Worm (Caenorhabditis elegans) whole organism, L3 larva: ENCODE measurements around the gene C01F1.6.

Source experiments
- R02D3.7 ChIP-seq: fragments of 150-350 bp; optimal IDR thresholded peaks from 2 replicates; lab custom pipeline; 2014; ENCODE audit warnings: missing biosample characterization, missing genetic modification characterization
- ZK546.5 ChIP-seq: sonication (generic microtip); optimal IDR thresholded peaks from 2 replicates; lab custom pipeline; 2017; ENCODE audit warnings: missing biosample characterization, missing genetic modification characterization
- aly-2 ChIP-seq: fragments of 150-350 bp; optimal IDR thresholded peaks from 2 replicates; lab custom pipeline; 2014; ENCODE audit warnings: missing biosample characterization, missing genetic modification characterization
- ama-1 ChIP-seq: fragments of 150-350 bp; optimal IDR thresholded peaks from 2 replicates; lab custom pipeline; 2018
- ceh-16 ChIP-seq: sonication (generic microtip); optimal IDR thresholded peaks from 2 replicates; lab custom pipeline; 2017; ENCODE audit warnings: missing biosample characterization, missing genetic modification characterization
- ceh-28 ChIP-seq: fragments of 150-350 bp; optimal IDR thresholded peaks from 2 replicates; lab custom pipeline; 2014; ENCODE audit warnings: missing biosample characterization, missing genetic modification reagents, missing genetic modification characterization
- ceh-82 ChIP-seq: fragments of 150-350 bp; optimal IDR thresholded peaks from 2 replicates; lab custom pipeline; 2014; ENCODE audit warnings: missing biosample characterization, missing genetic modification characterization
- daf-12 ChIP-seq: fragments of 150-350 bp; optimal IDR thresholded peaks from 2 replicates; lab custom pipeline; 2014; ENCODE audit warnings: missing biosample characterization, missing genetic modification reagents, missing genetic modification characterization
- egl-27 ChIP-seq: sonication (generic microtip); optimal IDR thresholded peaks from 4 replicates; lab custom pipeline; 2017; ENCODE audit warnings: missing biosample characterization, missing genetic modification reagents, missing genetic modification characterization
- egl-5 ChIP-seq: fragments of 150-350 bp; optimal IDR thresholded peaks from 2 replicates; lab custom pipeline; 2017; ENCODE audit warnings: missing biosample characterization, missing genetic modification reagents, missing genetic modification characterization, inconsistent platforms
- elt-1 ChIP-seq: fragments of 150-350 bp; optimal IDR thresholded peaks from 2 replicates; lab custom pipeline; 2014; ENCODE audit warnings: missing biosample characterization, missing genetic modification characterization
- elt-2 ChIP-seq: sonication (generic microtip); optimal IDR thresholded peaks from 2 replicates; lab custom pipeline; 2016; ENCODE audit warnings: missing genetic modification reagents, mild to moderate bottlenecking, missing genetic modification characterization, missing compliant biosample characterization
- fkh-10 ChIP-seq: sonication (generic microtip); optimal IDR thresholded peaks from 2 replicates; lab custom pipeline; 2017; ENCODE audit warnings: missing biosample characterization, missing genetic modification reagents, missing genetic modification characterization
- fkh-2 ChIP-seq: fragments of 150-350 bp; optimal IDR thresholded peaks from 2 replicates; lab custom pipeline; 2014; ENCODE audit warnings: missing biosample characterization, missing genetic modification reagents, missing genetic modification characterization
- fos-1 ChIP-seq: fragments of 150-350 bp; optimal IDR thresholded peaks from 2 replicates; lab custom pipeline; 2014; ENCODE audit warnings: missing biosample characterization, missing genetic modification characterization
- hmg-11 ChIP-seq: sonication (generic microtip); optimal IDR thresholded peaks from 2 replicates; lab custom pipeline; 2016; ENCODE audit warnings: missing genetic modification characterization, missing compliant biosample characterization
- jun-1 ChIP-seq: fragments of 150-350 bp; optimal IDR thresholded peaks from 2 replicates; lab custom pipeline; 2014; ENCODE audit warnings: missing biosample characterization, missing genetic modification reagents, missing genetic modification characterization
- lin-15B ChIP-seq: fragments of 150-350 bp; optimal IDR thresholded peaks from 2 replicates; lab custom pipeline; 2014; ENCODE audit warnings: missing biosample characterization, missing genetic modification characterization
- lin-39 ChIP-seq: fragments of 150-350 bp; optimal IDR thresholded peaks from 2 replicates; lab custom pipeline; 2018; ENCODE audit warnings: missing biosample characterization, missing genetic modification reagents, missing genetic modification characterization
- lsy-12 ChIP-seq: sonication (generic microtip); optimal IDR thresholded peaks from 2 replicates; lab custom pipeline; 2016; ENCODE audit warnings: mild to moderate bottlenecking, missing genetic modification characterization, missing compliant biosample characterization
- mdl-1 ChIP-seq: fragments of 150-350 bp; optimal IDR thresholded peaks from 2 replicates; lab custom pipeline; 2014; ENCODE audit warnings: missing biosample characterization, missing genetic modification characterization
- mml-1 ChIP-seq: fragments of 150-350 bp; sonication (generic microtip); optimal IDR thresholded peaks from 3 replicates; lab custom pipeline; 2014; ENCODE audit warnings: missing biosample characterization, missing genetic modification characterization
- nfya-1 ChIP-seq: sonication (generic microtip); optimal IDR thresholded peaks from 2 replicates; lab custom pipeline; 2017; ENCODE audit warnings: missing genetic modification characterization, mild to moderate bottlenecking, missing compliant biosample characterization, antibody characterized with exemption, moderate library complexity; ENCODE audit not compliant: insufficient read depth
- nhr-11 ChIP-seq: fragments of 150-350 bp; optimal IDR thresholded peaks from 2 replicates; lab custom pipeline; 2014; ENCODE audit warnings: missing biosample characterization, missing genetic modification characterization
- nhr-23 ChIP-seq: fragments of 150-350 bp; optimal IDR thresholded peaks from 2 replicates; lab custom pipeline; 2014; ENCODE audit warnings: missing biosample characterization, missing genetic modification reagents, missing genetic modification characterization
- nhr-237 ChIP-seq: fragments of 150-350 bp; optimal IDR thresholded peaks from 2 replicates; lab custom pipeline; 2014; ENCODE audit warnings: missing biosample characterization, missing genetic modification characterization
- nhr-25 ChIP-seq: sonication (generic microtip); optimal IDR thresholded peaks from 2 replicates; lab custom pipeline; 2017; ENCODE audit warnings: missing biosample characterization, missing genetic modification characterization
- nhr-28 ChIP-seq: fragments of 150-350 bp; optimal IDR thresholded peaks from 2 replicates; lab custom pipeline; 2014; ENCODE audit warnings: missing biosample characterization, missing genetic modification characterization
- nhr-43 ChIP-seq: sonication (generic microtip); optimal IDR thresholded peaks from 2 replicates; lab custom pipeline; 2016; ENCODE audit warnings: mild to moderate bottlenecking, missing genetic modification characterization, missing compliant biosample characterization; ENCODE audit not compliant: poor library complexity, severe bottlenecking
- nhr-67 ChIP-seq: fragments of 150-350 bp; optimal IDR thresholded peaks from 2 replicates; lab custom pipeline; 2014; ENCODE audit warnings: missing biosample characterization, missing genetic modification characterization
- nhr-76 ChIP-seq: fragments of 150-350 bp; sonication (generic microtip); optimal IDR thresholded peaks from 5 replicates; lab custom pipeline; 2014; ENCODE audit warnings: missing biosample characterization, missing genetic modification characterization
- nhr-77 ChIP-seq: fragments of 150-350 bp; optimal IDR thresholded peaks from 2 replicates; lab custom pipeline; 2014; ENCODE audit warnings: missing biosample characterization, missing genetic modification characterization
- pha-4 ChIP-seq: fragments of 150-350 bp; optimal IDR thresholded peaks from 2 replicates; lab custom pipeline; 2014; ENCODE audit warnings: missing biosample characterization, missing genetic modification reagents, missing genetic modification characterization
- pqm-1 ChIP-seq: fragments of 150-350 bp; optimal IDR thresholded peaks from 2 replicates; lab custom pipeline; 2017; ENCODE audit warnings: missing biosample characterization, missing genetic modification characterization, inconsistent platforms
- sea-2 ChIP-seq: fragments of 150-350 bp; sonication (generic microtip); optimal IDR thresholded peaks from 4 replicates; lab custom pipeline; 2014; ENCODE audit warnings: missing biosample characterization, missing genetic modification reagents, missing genetic modification characterization
- skn-1 ChIP-seq: fragments of 150-350 bp; optimal IDR thresholded peaks from 2 replicates; lab custom pipeline; 2014; ENCODE audit warnings: missing biosample characterization, missing genetic modification characterization
- snpc-4 ChIP-seq: fragments of 150-350 bp; optimal IDR thresholded peaks from 2 replicates; lab custom pipeline; 2014; ENCODE audit warnings: missing biosample characterization, missing genetic modification characterization
- tbx-2 ChIP-seq: sonication (generic microtip); optimal IDR thresholded peaks from 2 replicates; lab custom pipeline; 2016; ENCODE audit warnings: mild to moderate bottlenecking, missing genetic modification characterization, missing compliant biosample characterization
- unc-39 ChIP-seq: sonication (generic microtip); optimal IDR thresholded peaks from 4 replicates; lab custom pipeline; 2017; ENCODE audit warnings: missing biosample characterization, missing genetic modification characterization
- zag-1 ChIP-seq: fragments of 150-350 bp; optimal IDR thresholded peaks from 2 replicates; lab custom pipeline; 2014; ENCODE audit warnings: missing biosample characterization, missing genetic modification characterization
- ztf-11 ChIP-seq: fragments of 150-350 bp; optimal IDR thresholded peaks from 2 replicates; lab custom pipeline; 2014; ENCODE audit warnings: missing biosample characterization, missing genetic modification characterization
- ztf-4 ChIP-seq: fragments of 150-350 bp; optimal IDR thresholded peaks from 2 replicates; lab custom pipeline; 2014; ENCODE audit warnings: missing biosample characterization, missing genetic modification characterization

The C01F1.6 gene

DNA sequence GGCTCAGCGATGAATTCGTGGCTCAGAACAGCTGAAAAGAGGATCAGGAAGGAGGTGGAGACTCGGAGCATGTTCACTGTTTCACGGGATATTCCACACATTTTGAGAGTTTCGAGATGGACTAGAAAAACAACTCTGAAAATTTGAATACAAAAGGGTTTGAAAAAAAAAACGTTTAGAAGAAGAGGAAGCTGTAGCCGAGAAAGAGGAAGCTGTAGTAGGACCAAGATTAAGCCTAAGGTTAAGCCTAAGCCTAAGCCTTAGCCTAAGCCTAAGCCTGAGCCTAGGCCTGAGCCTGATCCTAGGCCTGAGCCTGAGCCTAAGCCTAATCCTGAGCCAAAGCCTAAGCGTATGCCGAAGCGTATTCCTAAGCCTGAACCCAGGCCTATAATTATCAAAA is 24.1 kb upstream of the C01F1.6 start, which contains the start of gene plep-1:
TSS of gene plep-1 (minus strand) at position 101 of the 400 bp plus-strand sequence.
- TF ChIP-seq nhr-11 (no peak), nhr-67 (tag; lab: Kevin White, UChicago) (no peak), nhr-25 (no peak)
- TF ChIP-seq, all 47 proteins: peak for 0

DNA sequence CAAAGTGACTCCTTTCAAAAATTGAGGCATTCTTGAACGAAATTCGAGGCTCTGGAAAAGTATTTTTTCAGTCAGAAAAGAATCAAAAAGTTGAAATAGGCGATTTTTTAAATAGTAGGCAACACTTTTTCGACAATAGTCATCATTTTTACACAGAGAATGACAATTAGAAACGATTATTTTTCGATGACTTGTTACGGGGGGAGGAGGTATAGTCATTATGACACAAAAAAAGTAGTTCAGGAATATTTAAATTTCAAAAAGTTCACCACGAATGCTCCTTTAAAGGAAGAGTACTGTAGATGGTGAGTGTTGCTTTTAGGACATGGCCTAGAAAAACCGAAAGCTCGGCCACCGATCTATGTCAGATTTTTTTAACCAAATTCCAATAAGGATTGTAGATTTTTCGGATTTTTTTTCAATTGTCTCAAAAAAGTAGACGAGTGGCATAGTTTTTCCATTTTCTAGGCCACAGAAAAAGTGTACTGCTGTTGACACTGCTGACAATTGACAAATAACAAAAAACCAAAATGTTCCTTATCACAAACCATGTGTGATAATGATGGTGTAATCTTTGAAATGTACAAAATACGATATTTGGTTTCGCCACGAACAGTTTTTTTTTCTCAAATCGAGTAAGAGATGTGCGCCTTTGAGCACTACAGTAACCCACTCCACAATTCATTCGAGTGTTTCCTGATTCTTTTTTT is 19.1 kb upstream of the C01F1.6 start, which contains the start of gene Y52E8A.3:
TSS of gene Y52E8A.3 (minus strand) at position 51 of the 710 bp plus-strand sequence.
- no peak for TF ChIP-seq nhr-23 (tag; lab: Kevin White, UChicago)

DNA sequence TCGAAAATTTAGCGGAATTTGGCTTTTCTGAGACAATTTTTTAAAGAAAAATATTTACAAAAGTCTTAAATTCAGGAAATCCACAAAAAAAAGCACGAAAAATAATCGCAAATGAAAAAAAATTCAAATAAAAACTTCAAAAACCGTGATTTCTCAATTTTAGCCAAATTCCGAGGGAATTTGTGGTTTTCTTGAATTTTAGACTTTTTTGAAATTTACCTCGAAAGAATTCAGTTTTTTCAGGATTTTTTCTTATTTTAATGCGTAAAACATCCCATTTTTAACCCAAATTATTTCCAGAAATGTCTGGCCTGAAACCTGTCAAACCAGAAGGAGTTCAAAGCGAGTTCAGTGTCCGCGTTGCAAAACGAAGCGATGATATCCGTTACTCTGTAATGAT is 13.3 kb upstream of the C01F1.6 start, which contains the start of gene gtf-2F1:
TSS of gene gtf-2F1 (plus strand) at position 301 of the 400 bp plus-strand sequence.
- TF ChIP-seq daf-12 (no peak), ceh-28 (tag; lab: Kevin White, UChicago) (no peak), nhr-25 (no peak), nhr-67 (tag; lab: Kevin White, UChicago) (no peak), nhr-237 (no peak), egl-27 (tag; lab: Kevin White, UChicago) (no peak), zag-1 (tag; lab: Kevin White, UChicago) (no peak), ZK546.5 (no peak), jun-1 (no peak), hmg-11 (tag; lab: Kevin White, UChicago) (no peak), egl-5 (tag; lab: Kevin White, UChicago) (no peak), ztf-4 (no peak), pha-4 (tag; lab: Kevin White, UChicago) (no peak), mml-1 (no peak), fkh-2 (no peak), elt-2 (no peak), lsy-12 (tag; lab: Kevin White, UChicago) (no peak)

DNA sequence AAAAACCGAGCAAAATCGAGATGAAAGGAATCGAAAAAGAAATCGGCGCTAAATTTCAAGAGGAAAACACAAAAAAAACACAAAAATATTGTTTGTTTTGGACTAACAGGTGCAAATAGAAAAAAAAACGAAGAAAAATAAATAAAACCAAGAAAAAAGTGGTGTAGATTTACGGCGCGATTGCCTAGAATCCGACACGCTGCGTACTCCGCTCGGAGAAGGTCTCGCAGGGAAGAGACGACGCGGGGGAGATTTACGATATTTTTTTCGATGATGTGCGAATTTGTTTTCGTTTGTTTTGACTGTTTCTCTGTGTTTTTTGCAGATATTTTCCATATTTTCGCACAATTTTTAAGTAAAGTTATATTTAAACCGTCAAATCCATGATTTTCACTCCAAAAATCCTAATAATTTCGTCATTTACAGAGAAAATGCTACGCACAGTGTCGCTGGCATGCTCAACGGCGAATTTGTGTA is 11.3 kb upstream of the C01F1.6 start, which contains the start of gene sco-1:
TSS of gene sco-1 (plus strand) at position 427 of the 477 bp plus-strand sequence.
- TF ChIP-seq nhr-28 (tag; lab: Kevin White, UChicago) (peak; percentile 28), nhr-77 (peak; percentile 28), nhr-67 (tag; lab: Kevin White, UChicago) (no peak), ceh-16 (peak; percentile 56), daf-12 (no peak), aly-2 (peak; percentile 52), sea-2 (GFP tag; lab: Kevin White, UChicago) (no peak), skn-1 (peak; percentile 80), nhr-11 (peak; percentile 48), snpc-4 (tag; lab: Kevin White, UChicago) (peak; percentile 85), lin-39 (tag; lab: Kevin White, UChicago) (peak; percentile 95), elt-2 (peak; percentile 78), tbx-2 (tag; lab: Kevin White, UChicago) (peak; percentile 78), nhr-43 (peak; percentile 98), zag-1 (tag; lab: Kevin White, UChicago) (no peak), pqm-1 (tag; lab: Kevin White, UChicago) (peak; percentile 87), hmg-11 (tag; lab: Kevin White, UChicago) (peak; percentile 93), ZK546.5 (peak; percentile 48), ztf-11 (tag; lab: Kevin White, UChicago) (no peak), fkh-10 (GFP tag; lab: Kevin White, UChicago) (peak; percentile 94), R02D3.7 (tag; lab: Kevin White, UChicago) (peak; percentile 100), ama-1 (lab: Kevin White, UChicago) (peak; percentile 63), ztf-4 (peak; percentile 41), ceh-28 (tag; lab: Kevin White, UChicago) (peak; percentile 87), egl-27 (tag; lab: Kevin White, UChicago) (peak; percentile 80), nhr-23 (tag; lab: Kevin White, UChicago) (peak; percentile 98), unc-39 (tag; lab: Kevin White, UChicago) (no peak), nhr-76 (tag; lab: Kevin White, UChicago) (no peak), lsy-12 (tag; lab: Kevin White, UChicago) (peak; percentile 92), egl-5 (tag; lab: Kevin White, UChicago) (peak; percentile 96), fos-1 (tag; lab: Kevin White, UChicago) (peak; percentile 46), ceh-82 (tag; lab: Kevin White, UChicago) (peak; percentile 83), jun-1 (peak; percentile 85), nfya-1 (peak; percentile 96), fkh-2 (peak; percentile 8), elt-1 (tag; lab: Kevin White, UChicago) (peak; percentile 7), mdl-1 (tag; lab: Kevin White, UChicago) (peak; percentile 24), nhr-25 (peak; percentile 88), nhr-237 (no peak), lin-15B (tag; lab: Kevin White, UChicago) (peak; percentile 99), pha-4 (tag; lab: Kevin White, UChicago) (peak; percentile 100)
